Fruit fly (Drosophila melanogaster) whole organism, prepupa: Measurements from ENCODE around the gene Ip259.

Experiments used
- Blimp-1 ChIP-seq: fragments of 200-800 bp; sonication (Bioruptor generic); optimal IDR thresholded peaks from 3 replicates; lab custom pipeline; 2017; ENCODE audit warnings: missing biosample characterization, missing genetic modification characterization, mild to moderate bottlenecking, moderate library complexity, missing genetic modification reagents
- CG31627 ChIP-seq: fragments of 200-800 bp; sonication (Bioruptor generic); optimal IDR thresholded peaks from 3 replicates; lab custom pipeline; 2016; ENCODE audit warnings: missing biosample characterization, missing genetic modification characterization
- CG6854 ChIP-seq: fragments of 200-800 bp; sonication (Bioruptor generic); optimal IDR thresholded peaks from 2 replicates; lab custom pipeline; 2017; ENCODE audit warnings: missing biosample characterization, mild to moderate bottlenecking, missing genetic modification characterization
- CG8632 ChIP-seq: fragments of 200-800 bp; sonication (Bioruptor generic); optimal IDR thresholded peaks from 3 replicates; lab custom pipeline; 2016; ENCODE audit warnings: missing biosample characterization, missing genetic modification characterization
- Hr39 ChIP-seq: fragments of 200-800 bp; sonication (Bioruptor generic); optimal IDR thresholded peaks from 2 replicates; lab custom pipeline; 2016; ENCODE audit warnings: missing biosample characterization, missing genetic modification characterization
- Lpt ChIP-seq: fragments of 200-800 bp; sonication (Bioruptor generic); optimal IDR thresholded peaks from 3 replicates; lab custom pipeline; 2016; ENCODE audit warnings: missing biosample characterization, missing genetic modification characterization
- Sox102F ChIP-seq: fragments of 200-800 bp; sonication (Bioruptor generic); optimal IDR thresholded peaks from 2 replicates; lab custom pipeline; 2016; ENCODE audit warnings: missing biosample characterization, mild to moderate bottlenecking, missing genetic modification characterization
- cyc ChIP-seq: fragments of 200-800 bp; sonication (Bioruptor generic); optimal IDR thresholded peaks from 3 replicates; lab custom pipeline; 2016; ENCODE audit warnings: missing biosample characterization, missing genetic modification characterization
- lz ChIP-seq: fragments of 200-800 bp; sonication (Bioruptor generic); optimal IDR thresholded peaks from 3 replicates; lab custom pipeline; 2016; ENCODE audit warnings: missing biosample characterization, missing genetic modification characterization
- vri ChIP-seq: fragments of 200-800 bp; sonication (Bioruptor generic); optimal IDR thresholded peaks from 3 replicates; lab custom pipeline; 2016; ENCODE audit warnings: missing biosample characterization, mild to moderate bottlenecking, missing genetic modification characterization

DNA sequence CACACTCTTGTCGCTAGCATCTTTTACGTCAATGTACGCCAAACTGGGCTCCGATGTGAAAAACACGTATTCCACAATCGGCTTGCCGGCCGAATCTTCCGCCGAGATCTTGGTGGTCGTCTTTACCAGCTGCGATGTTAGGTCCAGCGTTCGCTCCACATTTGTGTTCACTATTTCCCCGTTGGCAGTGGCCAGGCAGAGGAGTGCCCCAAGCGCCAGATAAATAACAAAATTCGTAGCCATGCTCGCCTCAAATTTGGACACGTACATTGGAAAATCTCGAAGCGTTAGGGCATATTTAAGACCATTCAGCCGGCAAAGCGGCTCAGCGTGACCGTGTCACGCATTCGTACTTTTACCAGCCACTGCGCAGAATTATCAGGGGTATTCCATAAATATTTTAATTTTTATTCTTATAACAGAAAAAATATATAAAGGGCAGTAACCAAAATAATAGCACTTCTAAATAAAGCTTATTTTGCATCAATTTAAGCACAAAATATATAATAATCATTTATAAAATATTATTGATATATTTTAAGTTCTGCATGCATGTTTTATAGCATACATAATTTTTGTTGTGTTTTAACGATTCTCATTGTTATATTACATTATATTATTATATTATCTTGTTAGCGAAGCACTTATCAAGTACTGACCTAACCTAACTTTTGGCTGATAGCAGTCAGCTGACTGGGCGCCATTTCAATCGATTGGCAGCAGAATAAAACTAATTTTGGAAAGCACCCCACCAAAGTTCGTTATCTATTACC lies 32.5 kb upstream of the Ip259 start, which contains the start of the genes CG33303 and dpr19:
- TF ChIP-seq cyc (GFP tag; lab: Kevin White, UChicago) (no peak), Lpt (no peak), CG31627 (GFP tag; lab: Kevin White, UChicago) (no peak), CG6854 (peak; percentile 43), Blimp-1 (GFP tag; lab: Kevin White, UChicago) (no peak), CG8632 (GFP tag; lab: Kevin White, UChicago) (no peak), Sox102F (no peak), Hr39 (no peak), vri (no peak), lz (no peak)
